Worm (Caenorhabditis elegans) whole organism, mixed stage, embryonic: Measurements from ENCODE around the gene W03C9.8.

Experiments used
- elt-1 ChIP-seq: sonication (generic microtip); optimal IDR thresholded peaks from 2 replicates; lab custom pipeline; 2017; ENCODE audit warnings: missing genetic modification characterization, mild to moderate bottlenecking, missing compliant biosample characterization, antibody characterized with exemption, moderate library complexity, borderline replicate concordance; ENCODE audit not compliant: insufficient read depth
- elt-3 ChIP-seq: fragments of 150-350 bp; optimal IDR thresholded peaks from 2 replicates; lab custom pipeline; 2014; ENCODE audit warnings: missing biosample characterization, missing genetic modification characterization
- nhr-12 ChIP-seq: fragments of 150-350 bp; optimal IDR thresholded peaks from 2 replicates; lab custom pipeline; 2014; ENCODE audit warnings: missing biosample characterization, missing genetic modification characterization
- nhr-237 ChIP-seq: fragments of 150-350 bp; optimal IDR thresholded peaks from 2 replicates; lab custom pipeline; 2014; ENCODE audit warnings: missing biosample characterization, missing genetic modification characterization
- nhr-28 ChIP-seq: fragments of 150-350 bp; optimal IDR thresholded peaks from 2 replicates; lab custom pipeline; 2014; ENCODE audit warnings: missing biosample characterization, missing genetic modification characterization
- sem-2 ChIP-seq: fragments of 200-800 bp; sonication (Bioruptor generic); optimal IDR thresholded peaks from 2 replicates; lab custom pipeline; 2018; ENCODE audit warnings: mild to moderate bottlenecking, missing genetic modification characterization, missing compliant biosample characterization
- sptf-1 ChIP-seq: sonication (generic microtip); optimal IDR thresholded peaks from 2 replicates; lab custom pipeline; 2017; ENCODE audit warnings: mild to moderate bottlenecking, missing genetic modification characterization, moderate library complexity, missing compliant biosample characterization
- unc-62 ChIP-seq: fragments of 150-350 bp; optimal IDR thresholded peaks from 2 replicates; lab custom pipeline; 2014; ENCODE audit warnings: missing biosample characterization, missing genetic modification reagents, missing genetic modification characterization
- ztf-11 ChIP-seq: fragments of 150-350 bp; optimal IDR thresholded peaks from 2 replicates; lab custom pipeline; 2014; ENCODE audit warnings: missing biosample characterization, missing genetic modification characterization

DNA sequence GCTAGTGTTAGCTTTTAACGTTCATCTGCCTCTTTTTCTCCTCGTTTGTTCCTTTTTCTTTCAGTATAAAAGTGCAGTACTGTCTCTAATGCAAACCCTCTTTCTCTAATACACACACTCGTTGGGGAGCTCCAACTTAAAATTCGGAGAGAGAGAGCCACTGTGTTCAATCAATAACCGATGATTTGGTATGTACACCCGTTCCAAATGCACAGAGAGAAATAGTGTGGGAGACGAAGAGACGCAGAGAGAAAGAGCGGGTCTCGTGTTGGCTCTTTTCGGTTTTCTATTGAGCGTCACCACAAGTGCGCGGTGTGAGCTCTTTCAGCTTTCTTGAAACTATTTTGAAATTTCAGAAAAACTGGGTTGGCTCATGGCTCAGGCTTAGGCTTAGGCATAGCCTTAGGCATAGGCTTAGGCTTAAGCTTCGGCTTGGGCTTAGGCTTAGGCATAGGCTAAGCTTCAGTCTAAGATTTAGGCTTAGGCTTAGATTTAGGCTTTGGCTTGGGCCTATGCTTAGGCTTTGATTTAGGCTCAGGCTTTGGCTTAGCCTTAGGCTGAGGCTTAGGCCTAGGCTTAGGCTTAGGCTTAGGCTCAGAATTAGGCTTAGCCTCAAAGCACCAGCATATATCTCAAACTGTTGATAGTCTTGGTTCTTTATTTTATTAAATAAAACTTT lies 24.8 kb upstream of the W03C9.8 start:
- TF ChIP-seq sptf-1 (tag; lab: Kevin White, UChicago) (no peak), nhr-237 (tag; lab: Kevin White, UChicago) (no peak), nhr-28 (no peak), nhr-12 (tag; lab: Kevin White, UChicago) (no peak), elt-3 (tag; lab: Kevin White, UChicago) (no peak), unc-62 (GFP tag; lab: Kevin White, UChicago) (no peak), ztf-11 (tag; lab: Kevin White, UChicago) (no peak), sem-2 (GFP tag; lab: Kevin White, UChicago) (no peak), elt-1 (tag; lab: Kevin White, UChicago) (no peak)
